Worm (Caenorhabditis elegans) whole organism, L3 larva: Measurements from ENCODE around the gene smc-3.

Source experiments
- R02D3.7 ChIP-seq: fragments of 150-350 bp; optimal IDR thresholded peaks from 2 replicates; lab custom pipeline; 2014; ENCODE audit warnings: missing biosample characterization, missing genetic modification characterization
- ZK546.5 ChIP-seq: sonication (generic microtip); optimal IDR thresholded peaks from 2 replicates; lab custom pipeline; 2017; ENCODE audit warnings: missing biosample characterization, missing genetic modification characterization
- ceh-28 ChIP-seq: fragments of 150-350 bp; optimal IDR thresholded peaks from 2 replicates; lab custom pipeline; 2014; ENCODE audit warnings: missing biosample characterization, missing genetic modification reagents, missing genetic modification characterization
- ceh-9 ChIP-seq: sonication (generic microtip); optimal IDR thresholded peaks from 2 replicates; lab custom pipeline; 2018; ENCODE audit warnings: missing biosample characterization, missing genetic modification characterization
- egl-27 ChIP-seq: sonication (generic microtip); optimal IDR thresholded peaks from 4 replicates; lab custom pipeline; 2017; ENCODE audit warnings: missing biosample characterization, missing genetic modification reagents, missing genetic modification characterization
- egl-5 ChIP-seq: fragments of 150-350 bp; optimal IDR thresholded peaks from 2 replicates; lab custom pipeline; 2017; ENCODE audit warnings: missing biosample characterization, missing genetic modification reagents, missing genetic modification characterization, inconsistent platforms
- elt-1 ChIP-seq: fragments of 150-350 bp; optimal IDR thresholded peaks from 2 replicates; lab custom pipeline; 2014; ENCODE audit warnings: missing biosample characterization, missing genetic modification characterization
- elt-3 ChIP-seq, 3 experiments: fragments of 150-350 bp in 1 of 3; sonication (generic microtip) in 2 of 3; optimal IDR thresholded peaks; 2 replicates in 2 of 3; 4 replicates in 1 of 3; lab custom pipeline; 2014 to 2017; ENCODE audit warnings: missing biosample characterization in 3 of 3, missing genetic modification characterization in 3 of 3
- eor-1 ChIP-seq, 2 experiments: fragments of 150-350 bp; optimal IDR thresholded peaks; 2 replicates each; lab custom pipeline; 2014 to 2018; ENCODE audit warnings: missing biosample characterization in 2 of 2, missing genetic modification characterization in 2 of 2
- fkh-10 ChIP-seq: sonication (generic microtip); optimal IDR thresholded peaks from 2 replicates; lab custom pipeline; 2017; ENCODE audit warnings: missing biosample characterization, missing genetic modification reagents, missing genetic modification characterization
- fkh-2 ChIP-seq: fragments of 150-350 bp; optimal IDR thresholded peaks from 2 replicates; lab custom pipeline; 2014; ENCODE audit warnings: missing biosample characterization, missing genetic modification reagents, missing genetic modification characterization
- hmg-11 ChIP-seq: sonication (generic microtip); optimal IDR thresholded peaks from 2 replicates; lab custom pipeline; 2016; ENCODE audit warnings: missing genetic modification characterization, missing compliant biosample characterization
- lin-15B ChIP-seq: fragments of 150-350 bp; optimal IDR thresholded peaks from 2 replicates; lab custom pipeline; 2014; ENCODE audit warnings: missing biosample characterization, missing genetic modification characterization
- lin-39 ChIP-seq: fragments of 150-350 bp; optimal IDR thresholded peaks from 2 replicates; lab custom pipeline; 2018; ENCODE audit warnings: missing biosample characterization, missing genetic modification reagents, missing genetic modification characterization
- lsy-12 ChIP-seq: sonication (generic microtip); optimal IDR thresholded peaks from 2 replicates; lab custom pipeline; 2016; ENCODE audit warnings: mild to moderate bottlenecking, missing genetic modification characterization, missing compliant biosample characterization
- nfya-1 ChIP-seq: sonication (generic microtip); optimal IDR thresholded peaks from 2 replicates; lab custom pipeline; 2017; ENCODE audit warnings: missing genetic modification characterization, mild to moderate bottlenecking, missing compliant biosample characterization, antibody characterized with exemption, moderate library complexity; ENCODE audit not compliant: insufficient read depth
- nhr-12 ChIP-seq: fragments of 150-350 bp; optimal IDR thresholded peaks from 2 replicates; lab custom pipeline; 2014; ENCODE audit warnings: missing biosample characterization, missing genetic modification characterization
- nhr-237 ChIP-seq: fragments of 150-350 bp; optimal IDR thresholded peaks from 2 replicates; lab custom pipeline; 2014; ENCODE audit warnings: missing biosample characterization, missing genetic modification characterization
- nhr-28 ChIP-seq: fragments of 150-350 bp; optimal IDR thresholded peaks from 2 replicates; lab custom pipeline; 2014; ENCODE audit warnings: missing biosample characterization, missing genetic modification characterization
- nhr-43 ChIP-seq: sonication (generic microtip); optimal IDR thresholded peaks from 2 replicates; lab custom pipeline; 2016; ENCODE audit warnings: mild to moderate bottlenecking, missing genetic modification characterization, missing compliant biosample characterization; ENCODE audit not compliant: poor library complexity, severe bottlenecking
- nhr-67 ChIP-seq: fragments of 150-350 bp; optimal IDR thresholded peaks from 2 replicates; lab custom pipeline; 2014; ENCODE audit warnings: missing biosample characterization, missing genetic modification characterization
- nhr-77 ChIP-seq: fragments of 150-350 bp; optimal IDR thresholded peaks from 2 replicates; lab custom pipeline; 2014; ENCODE audit warnings: missing biosample characterization, missing genetic modification characterization
- pqm-1 ChIP-seq: fragments of 150-350 bp; optimal IDR thresholded peaks from 2 replicates; lab custom pipeline; 2017; ENCODE audit warnings: missing biosample characterization, missing genetic modification characterization, inconsistent platforms
- sea-2 ChIP-seq: fragments of 150-350 bp; sonication (generic microtip); optimal IDR thresholded peaks from 4 replicates; lab custom pipeline; 2014; ENCODE audit warnings: missing biosample characterization, missing genetic modification reagents, missing genetic modification characterization
- snpc-4 ChIP-seq: fragments of 150-350 bp; optimal IDR thresholded peaks from 2 replicates; lab custom pipeline; 2014; ENCODE audit warnings: missing biosample characterization, missing genetic modification characterization
- tbx-2 ChIP-seq: sonication (generic microtip); optimal IDR thresholded peaks from 2 replicates; lab custom pipeline; 2016; ENCODE audit warnings: mild to moderate bottlenecking, missing genetic modification characterization, missing compliant biosample characterization
- unc-39 ChIP-seq: sonication (generic microtip); optimal IDR thresholded peaks from 4 replicates; lab custom pipeline; 2017; ENCODE audit warnings: missing biosample characterization, missing genetic modification characterization
- zag-1 ChIP-seq: fragments of 150-350 bp; optimal IDR thresholded peaks from 2 replicates; lab custom pipeline; 2014; ENCODE audit warnings: missing biosample characterization, missing genetic modification characterization
- ztf-11 ChIP-seq: fragments of 150-350 bp; optimal IDR thresholded peaks from 2 replicates; lab custom pipeline; 2014; ENCODE audit warnings: missing biosample characterization, missing genetic modification characterization
- ztf-4 ChIP-seq: fragments of 150-350 bp; optimal IDR thresholded peaks from 2 replicates; lab custom pipeline; 2014; ENCODE audit warnings: missing biosample characterization, missing genetic modification characterization

Gene smc-3

DNA sequence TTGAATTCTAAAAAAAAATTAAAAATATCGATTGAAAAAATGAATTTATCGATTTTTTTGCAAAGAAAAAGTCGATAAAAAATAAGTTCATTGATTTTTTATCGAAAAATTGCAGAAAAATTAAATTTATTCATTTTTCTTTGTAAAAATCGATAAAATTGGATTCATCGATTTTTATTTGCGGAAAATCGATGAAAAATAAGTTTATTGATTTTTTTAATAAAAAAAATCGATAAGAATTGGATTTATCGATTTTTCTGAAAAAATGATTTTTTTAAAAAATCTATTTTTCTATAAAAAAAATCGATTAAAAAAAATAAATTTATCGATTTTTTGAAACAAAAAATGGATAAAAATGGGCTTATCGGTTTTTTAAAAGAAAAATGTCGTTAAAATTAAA, 10.8 kb upstream of the smc-3 start:
- no peak for TF ChIP-seq tbx-2
- TF ChIP-seq ceh-9 = no peak
- TF ChIP-seq ceh-28 (tag; lab: Kevin White, UChicago) = peak; percentile 97
- TF ChIP-seq, all 47 proteins: peak for 1

DNA sequence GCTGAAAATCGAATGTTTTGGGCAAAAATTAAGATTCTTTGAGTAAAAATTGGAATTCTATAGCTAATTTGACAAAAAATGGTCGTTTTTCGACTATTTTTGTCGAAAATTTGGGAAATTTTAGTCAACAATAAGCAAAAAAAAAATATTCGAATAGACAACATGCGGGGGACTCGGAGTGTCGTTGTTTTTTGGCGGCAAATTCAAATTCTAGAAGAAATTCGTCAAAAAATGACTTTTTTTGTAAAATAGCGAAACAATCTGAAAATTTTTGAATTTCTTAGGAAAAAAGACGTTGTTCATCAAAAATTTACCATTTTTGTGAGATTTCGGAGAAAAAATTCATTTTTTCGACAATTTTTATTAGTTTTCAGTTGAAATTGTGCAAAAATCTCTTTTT, 7.1 kb upstream of the smc-3 start:
- no peak for TF ChIP-seq R02D3.7
- TF ChIP-seq hmg-11 (tag; lab: Kevin White, UChicago) = no peak
- no peak for TF ChIP-seq unc-39 (tag; lab: Kevin White, UChicago)
- TF ChIP-seq lsy-12 (tag; lab: Kevin White, UChicago) = no peak
- no peak for TF ChIP-seq ztf-11 (tag; lab: Kevin White, UChicago)
- TF ChIP-seq egl-5 (tag; lab: Kevin White, UChicago) = no peak
- TF ChIP-seq nfya-1 (tag; lab: Kevin White, UChicago) = no peak
- no peak for TF ChIP-seq zag-1 (tag; lab: Kevin White, UChicago)
- TF ChIP-seq tbx-2 = no peak
- no peak for TF ChIP-seq fkh-10
- no peak for TF ChIP-seq snpc-4 (tag; lab: Kevin White, UChicago)
- TF ChIP-seq pqm-1 (tag; lab: Kevin White, UChicago) = no peak
- no peak for TF ChIP-seq nhr-12
- TF ChIP-seq egl-27 (tag; lab: Kevin White, UChicago) = no peak
- no peak for TF ChIP-seq ZK546.5
- TF ChIP-seq eor-1 (tag; optimal IDR thresholded peaks at IDR 0.05; lab: Kevin White, UChicago) = no peak
- TF ChIP-seq ceh-9 = no peak

DNA sequence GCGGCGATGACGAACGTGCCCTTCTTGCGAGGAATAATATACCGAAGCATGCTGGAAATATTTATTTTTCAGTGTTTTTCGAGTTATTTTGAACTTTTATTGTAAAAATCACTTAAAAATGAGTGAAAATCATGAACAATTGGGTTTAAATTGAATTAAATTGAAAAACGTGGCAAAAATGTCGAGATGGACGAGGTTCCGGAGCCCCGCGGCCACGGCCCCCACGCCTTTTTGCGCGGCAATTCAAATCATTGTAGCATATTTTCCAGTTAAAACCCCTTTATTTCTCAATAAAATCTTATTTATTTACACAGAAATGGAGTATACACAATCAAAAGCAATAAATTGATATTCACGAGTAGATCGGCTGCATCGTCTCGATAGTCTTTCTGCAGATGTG, 4.6 kb upstream of the smc-3 start:
- TF ChIP-seq lin-39 (tag; lab: Kevin White, UChicago) (no peak), nfya-1 (tag; lab: Kevin White, UChicago) (peak; percentile 60), lin-15B (tag; lab: Kevin White, UChicago) (peak; percentile 42), nhr-237 (no peak), ceh-28 (tag; lab: Kevin White, UChicago) (no peak), nhr-28 (tag; lab: Kevin White, UChicago) (no peak)

DNA sequence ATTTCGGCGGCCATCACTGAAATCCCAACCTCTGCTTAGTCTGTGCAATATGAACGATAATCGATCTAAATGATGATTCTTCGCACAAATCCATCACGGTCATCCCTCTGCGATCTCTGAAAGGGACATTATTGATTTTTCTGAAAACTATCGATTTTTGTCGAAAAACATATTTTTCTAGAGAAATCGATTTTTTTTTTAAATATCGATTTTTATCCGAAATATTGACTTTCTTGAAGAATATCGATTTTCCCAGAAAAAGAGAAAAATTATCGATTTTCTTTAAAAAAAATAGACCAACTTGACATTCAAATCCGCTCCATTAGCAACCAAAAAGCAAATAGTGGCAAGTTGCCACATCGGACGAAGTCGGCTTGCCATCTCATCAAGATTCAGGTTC, 3.4 kb upstream of the smc-3 start:
- no peak for TF ChIP-seq ztf-4 (tag; lab: Kevin White, UChicago)
- TF ChIP-seq ceh-28 (tag; lab: Kevin White, UChicago) = peak; percentile 94

DNA sequence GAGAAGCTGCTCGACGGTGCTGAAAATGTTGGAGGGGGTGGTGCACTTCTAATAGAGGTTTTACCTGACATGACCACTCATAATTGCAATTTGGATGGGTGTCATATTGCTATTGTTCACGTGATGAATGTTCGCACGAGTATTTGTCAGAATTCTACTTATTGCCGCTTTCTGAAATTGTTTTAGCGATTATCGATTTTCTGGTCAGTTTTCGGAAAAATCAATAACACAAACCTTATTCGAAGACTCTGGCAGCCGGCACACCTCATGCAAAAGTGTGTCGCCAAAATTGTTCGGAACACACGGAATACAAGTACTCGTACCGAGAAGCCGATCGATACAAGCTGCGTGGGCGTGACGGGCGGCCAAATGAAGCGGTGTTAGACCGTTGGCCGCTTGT, 2.4 kb upstream of the smc-3 start:
- no peak for TF ChIP-seq eor-1 (tag; optimal IDR thresholded peaks at IDR 0.05; lab: Kevin White, UChicago)
- peak; percentile 24 for TF ChIP-seq ceh-28 (tag; lab: Kevin White, UChicago)

DNA sequence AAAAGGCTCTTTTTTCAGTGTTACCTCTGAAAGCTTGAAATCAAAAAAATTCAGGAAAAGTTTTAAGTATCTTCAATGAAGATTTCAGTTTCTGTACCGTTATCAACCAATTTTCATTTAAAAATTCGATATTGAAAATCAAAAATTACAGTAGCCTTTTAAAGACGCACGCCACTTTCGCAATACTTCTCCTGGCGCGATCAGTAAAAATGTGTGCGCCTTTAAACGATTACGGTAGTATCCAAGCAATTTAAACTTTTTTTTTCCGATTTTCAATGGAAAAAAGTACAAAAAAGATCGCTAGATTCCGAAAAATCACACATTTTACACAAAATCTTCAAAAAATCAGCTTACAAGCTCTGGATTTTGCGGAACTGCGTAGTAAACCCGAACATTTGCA, 828 bp upstream of the smc-3 start:
- TF ChIP-seq fkh-2 (no peak), elt-3 (tag; optimal IDR thresholded peaks at IDR 0.05; lab: Kevin White, UChicago) (no peak), eor-1 (tag; optimal IDR thresholded peaks at IDR 0.05; lab: Kevin White, UChicago) (no peak), elt-1 (no peak), lin-15B (tag; lab: Kevin White, UChicago) (no peak)

DNA sequence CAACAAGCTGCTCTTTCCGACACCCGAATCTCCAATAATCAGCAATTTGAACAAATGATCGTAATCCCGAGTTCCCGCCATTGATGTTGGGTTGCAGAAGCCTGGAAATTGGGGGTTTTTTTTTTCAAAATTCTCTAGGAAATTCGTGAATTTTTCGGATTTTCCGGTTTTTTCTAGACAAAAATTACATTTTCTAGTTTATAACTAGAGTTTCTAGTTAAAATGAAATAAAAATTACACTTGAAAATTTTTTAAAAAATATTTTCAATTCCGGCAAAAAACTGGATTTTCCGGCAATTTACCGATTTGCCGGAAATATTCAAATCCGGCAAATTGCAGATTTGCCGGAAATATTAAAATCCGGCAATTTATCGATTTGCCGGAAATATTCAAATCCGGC, 20.8 kb downstream of the smc-3 start, which contains the start of gene rab-35:
Gene rab-35 (minus strand): TSS at position 101 of the 400 bp plus-strand sequence.
- TF ChIP-seq R02D3.7 (no peak), nfya-1 (tag; lab: Kevin White, UChicago) (no peak), nhr-43 (tag; lab: Kevin White, UChicago) (no peak), nhr-67 (tag; lab: Kevin White, UChicago) (no peak), tbx-2 (no peak), eor-1 (tag; optimal IDR thresholded peaks at IDR 0.05; lab: Kevin White, UChicago) (no peak), ceh-9 (no peak), nhr-77 (no peak), elt-3 (tag; optimal IDR thresholded peaks at IDR 0.05; lab: Kevin White, UChicago) (no peak), pqm-1 (tag; lab: Kevin White, UChicago) (no peak), nhr-28 (tag; lab: Kevin White, UChicago) (no peak), nhr-237 (no peak), fkh-2 (no peak), sea-2 (GFP tag; lab: Kevin White, UChicago) (no peak), lin-15B (tag; lab: Kevin White, UChicago) (no peak), elt-1 (no peak)
